Fruit fly (Drosophila melanogaster): ENCODE data around the gene Blos3.

Gene Blos3

dm6 chr3L:18870027-18870426, at the start of gene Blos3 (continued):
- TF ChIP-seq CG6654 (GFP tag; optimal IDR thresholded peaks at IDR 0.05) (no peak), crol (GFP tag; IDR thresholded peaks at IDR 0.05) (no peak), Tbp (GFP tag; optimal IDR thresholded peaks at IDR 0.05) (no peak), CG17361 (GFP tag; IDR thresholded peaks at IDR 0.05) (0 out of 3 replicates have a peak, but pooled peaks have one; percentile 21), lilli (GFP tag; optimal IDR thresholded peaks at IDR 0.05) (peak; percentile 70), CG12104 (GFP tag; optimal IDR thresholded peaks at IDR 0.05) (peak; percentile 12), CG2199 (GFP tag; IDR thresholded peaks at IDR 0.05) (no peak), ken (GFP tag; IDR thresholded peaks at IDR 0.05) (peak; percentile 67; the same call in 1 of the 3 replicates), CG7928 (GFP tag; optimal IDR thresholded peaks at IDR 0.05) (no peak), CG16863 (GFP tag; optimal IDR thresholded peaks at IDR 0.05) (peak; percentile 50), az2 (GFP tag; optimal IDR thresholded peaks at IDR 0.05) (peak; percentile 62), CG4820 (GFP tag; optimal IDR thresholded peaks at IDR 0.05) (peak; percentile 35), Nf-YB (GFP tag; optimal IDR thresholded peaks at IDR 0.05) (no peak), Atf3 (GFP tag; optimal IDR thresholded peaks at IDR 0.05) (peak; percentile 9), btn (GFP tag; optimal IDR thresholded peaks at IDR 0.05) (no peak), Bteb2 (GFP tag; optimal IDR thresholded peaks at IDR 0.05) (no peak), bcd (GFP tag; optimal IDR thresholded peaks at IDR 0.05) (peak; percentile 24), tup (GFP tag; optimal IDR thresholded peaks at IDR 0.05) (no peak), Dref (GFP tag; IDR thresholded peaks at IDR 0.05) (no peak), p53 (GFP tag; optimal IDR thresholded peaks at IDR 0.05) (peak; percentile 4), Usf (GFP tag; optimal IDR thresholded peaks at IDR 0.05) (no peak), ac (GFP tag; optimal IDR thresholded peaks at IDR 0.05) (no peak), ash1 (GFP tag; optimal IDR thresholded peaks at IDR 0.05) (no peak), CG9437 (GFP tag; optimal IDR thresholded peaks at IDR 0.05) (peak; percentile 13), CG9797 (GFP tag; optimal IDR thresholded peaks at IDR 0.05) (no peak), Hsf (GFP tag; optimal IDR thresholded peaks at IDR 0.05) (peak; percentile 50), Scr (GFP tag; IDR thresholded peaks at IDR 0.05; ENCODE audit: partially characterized antibody) (no peak), CG1602 (GFP tag; optimal IDR thresholded peaks at IDR 0.05) (peak; percentile 28), h (optimal IDR thresholded peaks at IDR 0.05) (no peak), CG13287 (GFP tag; IDR thresholded peaks at IDR 0.05; ENCODE audit: partially characterized antibody) (peak; percentile 33; the same call in 1 of the 2 replicates), chm (GFP tag; IDR thresholded peaks at IDR 0.05) (no peak), CG33213 (GFP tag; optimal IDR thresholded peaks at IDR 0.05) (peak; percentile 57), hth (optimal IDR thresholded peaks at IDR 0.05) (no peak), ewg (GFP tag; optimal IDR thresholded peaks at IDR 0.05) (no peak), dati (GFP tag; IDR thresholded peaks at IDR 0.05) (no peak), HLHmδ (GFP tag; optimal IDR thresholded peaks at IDR 0.05) (no peak), psq (GFP tag; optimal IDR thresholded peaks at IDR 0.05) (no peak), fru (optimal IDR thresholded peaks at IDR 0.05) (no peak), Nf-YC (tag; optimal IDR thresholded peaks at IDR 0.05) (no peak), CG12942 (GFP tag; optimal IDR thresholded peaks at IDR 0.05) (peak; percentile 22), CG15479 (GFP tag; optimal IDR thresholded peaks at IDR 0.05) (no peak), NfI (GFP tag; optimal IDR thresholded peaks at IDR 0.05) (peak; percentile 55), Fer2 (tag; optimal IDR thresholded peaks at IDR 0.05) (no peak), CG6175 (GFP tag; IDR thresholded peaks at IDR 0.05) (no peak), vvl (GFP tag; IDR thresholded peaks at IDR 0.05) (peak; percentile 41; the same call in 1 of the 2 replicates), cg (GFP tag; optimal IDR thresholded peaks at IDR 0.05) (no peak), sug (tag; optimal IDR thresholded peaks at IDR 0.05) (no peak), CG5245 (GFP tag; optimal IDR thresholded peaks at IDR 0.05) (no peak), Deaf1 (tag; optimal IDR thresholded peaks at IDR 0.05) (no peak), fd96Cb (tag; optimal IDR thresholded peaks at IDR 0.05) (peak; percentile 36), klu (GFP tag; IDR thresholded peaks at IDR 0.05) (no peak), chif (GFP tag; optimal IDR thresholded peaks at IDR 0.05) (peak; percentile 7 to 13), sr (GFP tag; IDR thresholded peaks at IDR 0.05) (no peak)
